Fruit fly (Drosophila melanogaster): Measurements from ENCODE around the gene ksh.

DNA sequence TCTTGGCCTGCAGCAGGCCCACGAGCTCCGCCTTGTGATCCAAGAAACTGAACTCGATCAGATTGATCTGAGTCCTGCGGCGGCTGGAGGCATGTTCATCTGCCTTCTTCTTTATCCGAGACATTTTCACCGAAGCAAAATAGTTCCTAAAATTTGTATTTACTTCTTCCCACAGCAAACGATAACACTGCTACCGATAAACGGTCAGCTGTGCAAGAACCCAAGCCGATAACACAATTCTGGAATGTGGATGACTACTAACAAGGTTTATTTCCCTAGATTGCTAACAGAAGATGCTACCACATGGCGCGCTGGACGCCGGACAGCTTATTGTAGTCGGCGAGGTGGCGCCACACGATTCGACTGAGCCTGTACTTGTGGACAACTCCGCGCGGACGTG, 15.7 kb downstream of the ksh start, which contains the start of gene CG32533:
- TF ChIP-seq EcR (GFP tag; optimal IDR thresholded peaks at IDR 0.05): no peak
- TF ChIP-seq pan (optimal IDR thresholded peaks at IDR 0.05): no peak

Data from whole organism.